Worm (Caenorhabditis elegans) whole organism, early embryonic: Measurements from ENCODE around the gene nkb-3.

Source experiments
- F13C5.2 ChIP-seq: sonication (generic microtip); optimal IDR thresholded peaks from 2 replicates; lab custom pipeline; 2017; ENCODE audit warnings: mild to moderate bottlenecking, missing genetic modification characterization, inconsistent platforms, missing compliant biosample characterization
- ama-1 ChIP-seq: fragments of 150-350 bp; optimal IDR thresholded peaks from 2 replicates; lab custom pipeline; 2014
- hmbx-1 ChIP-seq: sonication (generic microtip); optimal IDR thresholded peaks from 2 replicates; lab custom pipeline; 2016; ENCODE audit warnings: mild to moderate bottlenecking, missing genetic modification characterization, missing compliant biosample characterization

DNA sequence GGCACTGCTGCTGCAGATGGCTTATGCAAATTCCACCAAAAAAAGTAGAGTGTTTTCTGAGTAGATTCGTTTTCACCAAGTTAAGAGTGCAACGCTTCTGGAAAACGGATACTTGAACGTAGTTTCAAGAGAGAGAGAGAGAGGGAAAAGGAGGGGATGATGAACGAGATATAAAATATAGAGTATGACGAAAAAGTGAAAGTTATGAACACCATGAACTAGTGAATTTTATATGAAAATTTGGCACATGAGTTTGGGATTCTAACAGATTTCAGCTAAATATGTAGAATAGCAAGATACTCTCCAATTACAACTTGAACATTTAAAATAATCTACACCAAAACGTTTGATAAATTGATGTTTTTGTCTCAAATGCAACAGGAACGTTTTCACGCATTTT is 39.4 kb upstream of the nkb-3 start, which contains the start of gene obr-3:
- no peak for TF ChIP-seq ama-1 (lab: Kevin White, UChicago)
- no peak for TF ChIP-seq hmbx-1 (tag; lab: Kevin White, UChicago)
- TF ChIP-seq F13C5.2 (tag; lab: Kevin White, UChicago) = no peak
